Worm (Caenorhabditis elegans) whole organism, L4 larva: ENCODE measurements around the gene sprr-2.
A peak's percentile ranks its signal among the peaks of the same experiment; 100 is the strongest.

ENCODE experiments used
- D1046.2 ChIP-seq: fragments of 200-800 bp; sonication (Bioruptor generic); IDR thresholded peaks from 2 replicates; pipeline ENCODE4 v1.3.6; 2022; ENCODE audit warnings: missing genetic modification characterization, missing compliant biosample characterization
- ceh-44 ChIP-seq: fragments of 200-800 bp; sonication (Bioruptor generic); IDR thresholded peaks from 2 replicates; pipeline ENCODE4 v1.3.6; 2022; ENCODE audit warnings: missing genetic modification reagents, missing genetic modification characterization, missing compliant biosample characterization
- ceh-82 ChIP-seq: sonication (generic microtip); optimal IDR thresholded peaks from 2 replicates; lab custom pipeline; 2017; ENCODE audit warnings: missing biosample characterization, missing genetic modification characterization
- ces-1 ChIP-seq: fragments of 150-350 bp; sonication (generic microtip); optimal IDR thresholded peaks from 4 replicates; lab custom pipeline; 2014; ENCODE audit warnings: missing biosample characterization, missing genetic modification reagents, missing genetic modification characterization
- fkh-10 ChIP-seq: fragments of 150-350 bp; optimal IDR thresholded peaks from 2 replicates; lab custom pipeline; 2014; ENCODE audit warnings: missing biosample characterization, missing genetic modification reagents, missing genetic modification characterization
- lim-7 ChIP-seq: fragments of 200-800 bp; sonication (Bioruptor generic); IDR thresholded peaks from 2 replicates; pipeline ENCODE4 v1.3.6; 2022; ENCODE audit warnings: missing genetic modification characterization, missing compliant biosample characterization
- lin-38 ChIP-seq: fragments of 200-800 bp; sonication (Bioruptor generic); IDR thresholded peaks from 2 replicates; pipeline ENCODE4 v1.3.6; 2022; ENCODE audit warnings: missing genetic modification reagents, missing genetic modification characterization, missing compliant biosample characterization
- lin-39 ChIP-seq: fragments of 150-350 bp; optimal IDR thresholded peaks from 2 replicates; lab custom pipeline; 2014; ENCODE audit warnings: missing biosample characterization, missing genetic modification reagents, missing genetic modification characterization
- nhr-237 ChIP-seq: sonication (generic microtip); optimal IDR thresholded peaks from 2 replicates; lab custom pipeline; 2017; ENCODE audit warnings: missing biosample characterization, missing genetic modification characterization
- pha-4 ChIP-seq, 2 experiments: fragments of 150-350 bp in 1 of 2; fragments of 200-800 bp in 1 of 2; sonication (Bioruptor generic) in 1 of 2; IDR thresholded peaks in 1 of 2; optimal IDR thresholded peaks in 1 of 2; 2 replicates each; pipeline versions ENCODE4 v1.3.6 to Lab custom; 2014 to 2022; ENCODE audit warnings: missing genetic modification characterization in 2 of 2, missing genetic modification reagents in 2 of 2, missing biosample characterization in 1 of 2, missing compliant biosample characterization in 1 of 2
- snpc-4 ChIP-seq: fragments of 150-350 bp; optimal IDR thresholded peaks from 2 replicates; lab custom pipeline; 2014; ENCODE audit warnings: missing biosample characterization, missing genetic modification characterization
- unc-62 ChIP-seq, 3 experiments: fragments of 150-350 bp in 1 of 3; sonication (generic microtip); optimal IDR thresholded peaks in 2 of 3; peaks in 1 of 3; 1 replicate in 1 of 3; 2 replicates in 2 of 3; lab custom pipeline; 2014 to 2017; ENCODE audit warnings: missing biosample characterization in 3 of 3, missing genetic modification characterization in 3 of 3, missing genetic modification reagents in 3 of 3, missing genotype in 1 of 3

DNA sequence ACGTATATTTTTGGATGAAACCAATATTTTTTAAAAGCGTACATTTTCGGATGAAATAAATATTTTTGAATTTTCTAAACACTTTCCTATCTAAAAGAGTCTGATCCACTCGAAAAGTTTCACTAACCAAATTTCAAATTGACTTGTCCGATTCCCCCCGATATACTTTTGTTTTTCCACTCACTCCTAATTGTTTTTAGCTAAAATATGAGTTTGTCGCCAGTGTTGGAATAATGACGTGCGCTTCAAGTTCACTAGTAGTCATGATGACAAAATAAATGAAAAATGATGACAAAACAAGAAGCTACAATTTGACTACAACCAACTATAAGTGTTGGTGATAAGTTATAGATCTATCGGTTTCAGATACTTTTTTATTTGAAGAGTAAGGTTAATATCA is 15.6 kb downstream of the sprr-2 start:
- TF ChIP-seq ces-1 (GFP tag; lab: Kevin White, UChicago) (no peak), pha-4 (GFP tag; IDR thresholded peaks at IDR 0.05; lab: Robert Waterston, UW) (no peak), pha-4 (tag; optimal IDR thresholded peaks at IDR 0.05; lab: Kevin White, UChicago) (no peak), ceh-82 (tag; lab: Kevin White, UChicago) (no peak), unc-62 (GFP tag; optimal IDR thresholded peaks at IDR 0.05 in 1 of 2; lab: Kevin White, UChicago) (no peak), unc-62 (tag; optimal IDR thresholded peaks at IDR 0.05; lab: Kevin White, UChicago) (no peak), snpc-4 (tag; lab: Kevin White, UChicago) (no peak), lin-39 (no peak), lin-38 (0 out of 2 replicates have a peak, but pooled peaks have one; percentile 25), nhr-237 (tag; lab: Kevin White, UChicago) (no peak), fkh-10 (no peak), lim-7 (GFP tag; lab: Robert Waterston, UW) (no peak), ceh-44 (GFP tag; lab: Robert Waterston, UW) (no peak), D1046.2 (no peak)
